Fruit fly (Drosophila melanogaster) S2 (cell line): Measurements from ENCODE around the gene Gpdh3.

Source experiments
- CG8478 ChIP-seq: fragments of >200 bp; optimal IDR thresholded peaks from 2 replicates; lab custom pipeline; 2018
- CTCF ChIP-seq, 2 experiments: fragments of >200 bp; optimal IDR thresholded peaks; 2 replicates each; lab custom pipeline; 2018

- TF ChIP-seq CTCF (optimal IDR thresholded peaks at IDR 0.05; lab: Kevin White, UChicago) (no peak), CG8478 (lab: Kevin White, UChicago) (no peak)
These were observed 8.3 kb downstream of the Gpdh3 start for dm6 chr3R:22390109-22390508.
